Worm (Caenorhabditis elegans) whole organism, L2 larva: ENCODE measurements around the gene cpt-6.

ENCODE experiments used
- F13H6.1 ChIP-seq: sonication (generic microtip); optimal IDR thresholded peaks from 2 replicates; lab custom pipeline; 2016; ENCODE audit warnings: missing genetic modification characterization, missing compliant biosample characterization
- ceh-82 ChIP-seq: fragments of 150-350 bp; optimal IDR thresholded peaks from 2 replicates; lab custom pipeline; 2014; ENCODE audit warnings: missing biosample characterization, missing genetic modification characterization
- crh-2 ChIP-seq: sonication (generic microtip); optimal IDR thresholded peaks from 2 replicates; lab custom pipeline; 2017; ENCODE audit warnings: missing biosample characterization, missing genetic modification characterization
- egl-27 ChIP-seq: sonication (generic microtip); optimal IDR thresholded peaks from 3 replicates; lab custom pipeline; 2017; ENCODE audit warnings: missing biosample characterization, missing genetic modification reagents, missing genetic modification characterization
- elt-1 ChIP-seq: fragments of 150-350 bp; optimal IDR thresholded peaks from 2 replicates; lab custom pipeline; 2014; ENCODE audit warnings: missing biosample characterization, missing genetic modification characterization
- elt-3 ChIP-seq: sonication (generic microtip); optimal IDR thresholded peaks from 2 replicates; lab custom pipeline; 2017; ENCODE audit warnings: missing biosample characterization, missing genetic modification characterization
- fos-1 ChIP-seq: fragments of 150-350 bp; optimal IDR thresholded peaks from 2 replicates; lab custom pipeline; 2014; ENCODE audit warnings: missing biosample characterization, missing genetic modification characterization
- lin-11 ChIP-seq: fragments of 150-350 bp; sonication (generic microtip); optimal IDR thresholded peaks from 2 replicates; lab custom pipeline; 2014; ENCODE audit warnings: missing biosample characterization, missing genetic modification characterization, inconsistent platforms, mixed read lengths
- lsy-2 ChIP-seq, 2 experiments: fragments of 150-350 bp in 1 of 2; sonication (generic microtip) in 1 of 2; optimal IDR thresholded peaks; 2 replicates each; lab custom pipeline; 2014 to 2017; ENCODE audit warnings: missing biosample characterization in 2 of 2, missing genetic modification characterization in 2 of 2
- mab-5 ChIP-seq: fragments of 150-350 bp; optimal IDR thresholded peaks from 2 replicates; lab custom pipeline; 2014; ENCODE audit warnings: missing biosample characterization, missing genetic modification characterization
- nhr-11 ChIP-seq: fragments of 150-350 bp; optimal IDR thresholded peaks from 2 replicates; lab custom pipeline; 2014; ENCODE audit warnings: missing biosample characterization, missing genetic modification characterization
- nhr-12 ChIP-seq: fragments of 150-350 bp; optimal IDR thresholded peaks from 2 replicates; lab custom pipeline; 2014; ENCODE audit warnings: missing biosample characterization, missing genetic modification characterization
- nhr-129 ChIP-seq: fragments of 150-350 bp; optimal IDR thresholded peaks from 2 replicates; lab custom pipeline; 2014; ENCODE audit warnings: missing biosample characterization, missing genetic modification characterization
- unc-55 ChIP-seq: fragments of 150-350 bp; sonication (generic microtip); optimal IDR thresholded peaks from 3 replicates; lab custom pipeline; 2014; ENCODE audit warnings: missing biosample characterization, missing genetic modification reagents, missing genetic modification characterization
- ztf-1 ChIP-seq: fragments of 200-800 bp; sonication (Bioruptor generic); conservative IDR thresholded peaks from 2 replicates; pipeline ENCODE4 v1.3.6; 2022; ENCODE audit warnings: missing genetic modification characterization, missing compliant biosample characterization

The cpt-6 gene

ce11 chrV:6442037-6442436, 51.7 kb downstream of the cpt-6 start, which contains the start of gene T05H4.3:
TSS of gene T05H4.3 (plus strand) at chrV:6442337.
- TF ChIP-seq egl-27 (no peak), nhr-12 (tag; lab: Kevin White, UChicago) (no peak), fos-1 (no peak), elt-1 (tag; lab: Kevin White, UChicago) (no peak)

- TF ChIP-seq unc-55: no peak
- TF ChIP-seq nhr-12 (tag; lab: Kevin White, UChicago): no peak
- TF ChIP-seq ztf-1 (GFP tag; lab: Robert Waterston, UW): no peak
- no peak for TF ChIP-seq F13H6.1 (tag; lab: Kevin White, UChicago)
- TF ChIP-seq lsy-2 (tag; optimal IDR thresholded peaks at IDR 0.05; lab: Kevin White, UChicago): no peak
- no peak for TF ChIP-seq ceh-82 (tag; lab: Kevin White, UChicago)
- TF ChIP-seq nhr-129 (tag; lab: Kevin White, UChicago): no peak
- no peak for TF ChIP-seq lin-11 (tag; lab: Kevin White, UChicago)
- no peak for TF ChIP-seq elt-3 (tag; lab: Kevin White, UChicago)
- TF ChIP-seq nhr-11: no peak
- TF ChIP-seq crh-2 (tag; lab: Kevin White, UChicago): no peak
- TF ChIP-seq mab-5 (tag; lab: Kevin White, UChicago): no peak
Observed at ce11 chrV:6441613-6442012, 52.1 kb downstream of the cpt-6 start, which contains the start of gene T05H4.15. TSS of gene T05H4.15 (minus strand) at chrV:6441713.
